Worm (Caenorhabditis elegans) whole organism, dauer: ENCODE measurements around the gene bbs-5.
"Not testable (repeated sequence)": the region's sequence is repeated elsewhere in the genome, so short reads cannot be mapped to it uniquely, and the experiment has no call there.

ENCODE experiments used
- unc-62 ChIP-seq: sonication (generic microtip); optimal IDR thresholded peaks from 2 replicates; lab custom pipeline; 2017; ENCODE audit warnings: missing biosample characterization, missing genetic modification reagents, missing genetic modification characterization

Gene bbs-5

DNA sequence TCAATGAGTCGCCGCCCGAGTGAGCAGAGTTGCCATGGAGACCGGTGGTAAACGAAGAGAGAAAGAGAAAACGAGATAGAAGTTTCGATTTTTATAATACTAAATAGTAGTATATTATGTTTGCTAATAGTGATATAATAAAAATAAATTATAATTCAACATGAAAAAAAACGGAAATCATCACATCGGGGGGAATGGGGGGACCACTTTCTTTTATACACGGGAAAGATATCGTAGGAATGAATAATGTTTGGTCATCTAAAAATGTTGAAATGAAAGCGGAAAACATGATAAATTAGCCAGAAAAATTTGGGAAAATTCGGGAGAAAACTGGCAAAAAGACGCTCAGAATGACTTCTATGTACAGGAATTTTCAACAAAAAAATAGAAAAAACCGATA is at the start of gene bbs-5:
TSS of gene bbs-5 (minus strand) at position 101 of the 400 bp plus-strand sequence.
- TF ChIP-seq unc-62 = no peak

DNA sequence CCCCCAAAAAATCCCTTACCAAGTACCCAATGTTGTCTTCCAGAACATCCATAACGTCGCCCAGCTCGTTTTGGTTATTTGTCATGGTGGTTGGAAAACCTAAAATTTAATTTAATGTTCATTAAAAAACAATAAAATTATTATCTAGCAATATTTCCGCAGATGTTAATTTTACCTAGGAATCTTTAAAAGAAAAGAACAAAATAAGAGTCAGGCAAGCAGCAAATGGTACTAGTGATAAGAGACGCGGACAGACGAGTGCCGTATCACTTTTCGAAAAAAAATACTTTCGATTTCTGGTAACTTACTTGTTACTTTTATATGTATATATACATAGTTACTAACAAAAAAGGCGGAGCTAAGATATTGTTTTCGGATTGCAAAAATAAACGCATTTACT is 49.4 kb upstream of the bbs-5 start, which contains the start of gene T07A5.7:
TSS of gene T07A5.7 (minus strand) at position 101 of the 400 bp plus-strand sequence.
- TF ChIP-seq unc-62 = no peak

DNA sequence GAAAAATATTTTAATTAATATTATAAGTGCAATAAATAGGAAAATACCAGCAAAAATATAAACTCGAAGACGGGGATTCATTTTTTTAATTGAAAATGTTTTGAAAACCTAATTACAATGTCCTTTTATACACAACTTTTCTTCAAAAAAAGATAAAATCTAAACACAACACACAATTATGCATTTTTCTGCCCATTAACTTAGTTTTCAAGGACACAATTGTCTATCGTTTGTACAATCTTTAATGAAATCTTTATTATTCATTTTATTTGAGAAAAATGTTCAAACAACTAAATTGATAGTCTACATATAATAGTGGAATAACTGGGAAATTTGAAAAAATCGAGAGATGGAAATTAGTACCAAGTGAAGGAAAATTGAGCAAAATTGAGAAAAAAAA is 44.5 kb upstream of the bbs-5 start, which contains the start of gene T07A5.1:
TSS of gene T07A5.1 (minus strand) at position 149 of the 400 bp plus-strand sequence.
- no peak for TF ChIP-seq unc-62

DNA sequence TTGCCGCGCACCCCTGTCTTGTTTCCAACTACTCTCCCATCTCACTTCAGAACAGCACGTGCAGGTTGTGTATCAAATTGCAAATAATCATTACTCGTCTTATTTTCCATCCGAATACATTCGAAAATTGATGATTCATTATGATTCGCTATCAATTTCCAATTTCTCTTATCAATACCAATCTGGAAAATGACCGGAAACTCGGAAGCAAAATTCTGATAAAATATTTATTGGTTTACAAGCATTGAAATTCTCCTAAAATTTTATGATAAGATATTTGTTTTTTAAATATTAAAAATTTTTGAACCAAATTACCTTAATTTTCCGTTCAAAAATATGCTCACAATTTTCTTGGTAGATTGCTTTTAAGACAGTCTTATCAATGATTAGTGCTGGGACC is 43.7 kb upstream of the bbs-5 start:
- TF ChIP-seq unc-62 = no peak

DNA sequence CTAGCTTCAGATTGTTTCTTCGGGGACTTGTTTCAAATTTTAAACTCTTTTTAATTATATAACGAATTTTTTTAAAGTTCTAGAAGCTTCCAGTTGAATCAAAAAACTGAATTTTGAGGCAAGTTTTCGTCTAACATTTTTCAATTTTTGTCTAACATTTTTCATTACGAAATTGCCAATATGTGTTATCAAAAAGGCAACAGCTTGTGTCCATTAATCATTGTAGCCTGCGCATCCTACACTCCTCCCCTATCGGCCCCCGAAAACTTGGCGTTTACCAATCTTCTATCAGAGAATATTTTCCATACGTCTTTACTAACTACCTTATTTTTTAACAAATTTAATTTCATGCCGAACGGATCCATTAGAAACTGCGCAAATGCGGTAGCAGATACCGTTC is 38.5 kb upstream of the bbs-5 start, which contains the start of gene vglu-3:
TSS of gene vglu-3 (plus strand) at position 301 of the 400 bp plus-strand sequence.
- TF ChIP-seq unc-62 = no peak

DNA sequence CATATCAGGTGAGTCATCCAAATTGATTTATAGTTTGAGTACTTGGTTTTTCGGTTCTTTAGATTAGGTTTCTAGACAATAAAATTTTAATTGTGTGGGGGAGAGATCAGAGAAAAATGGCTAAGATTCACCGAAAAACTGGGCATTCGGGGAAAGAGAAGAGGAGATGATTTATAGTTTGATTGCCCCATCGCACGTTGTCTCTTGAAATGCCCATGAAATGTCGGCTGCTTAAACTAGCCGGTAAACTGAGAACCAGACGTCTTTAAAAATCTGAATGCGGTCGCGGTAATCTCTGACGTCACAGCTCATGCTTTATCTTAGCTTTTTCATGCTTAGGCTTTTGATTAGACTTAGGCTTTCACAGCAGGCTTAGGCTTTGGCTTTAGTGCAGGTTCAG is 35.3 kb upstream of the bbs-5 start:
- no peak for TF ChIP-seq unc-62

DNA sequence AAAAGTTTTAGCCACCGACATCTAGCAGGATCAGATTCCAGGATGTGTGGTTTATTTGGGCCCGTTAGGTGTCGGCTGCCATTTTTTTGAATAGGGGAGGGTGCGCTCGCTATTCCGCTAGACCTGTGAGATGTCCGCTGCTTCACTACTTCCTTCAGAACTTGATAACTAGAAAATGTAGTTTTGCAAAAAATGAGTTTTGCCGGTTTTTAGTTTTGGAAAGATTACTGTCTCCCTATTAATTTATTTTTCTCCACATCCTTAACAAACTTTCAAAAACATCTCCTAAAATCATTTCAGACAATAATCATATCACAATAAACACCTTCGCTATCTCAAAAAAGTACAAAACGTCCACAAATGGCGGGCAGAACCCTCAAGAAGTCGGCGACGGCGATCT is 33.3 kb upstream of the bbs-5 start, which contains the start of gene vglu-2:
TSS of gene vglu-2 (plus strand) at position 301 of the 400 bp plus-strand sequence.
- no peak for TF ChIP-seq unc-62

DNA sequence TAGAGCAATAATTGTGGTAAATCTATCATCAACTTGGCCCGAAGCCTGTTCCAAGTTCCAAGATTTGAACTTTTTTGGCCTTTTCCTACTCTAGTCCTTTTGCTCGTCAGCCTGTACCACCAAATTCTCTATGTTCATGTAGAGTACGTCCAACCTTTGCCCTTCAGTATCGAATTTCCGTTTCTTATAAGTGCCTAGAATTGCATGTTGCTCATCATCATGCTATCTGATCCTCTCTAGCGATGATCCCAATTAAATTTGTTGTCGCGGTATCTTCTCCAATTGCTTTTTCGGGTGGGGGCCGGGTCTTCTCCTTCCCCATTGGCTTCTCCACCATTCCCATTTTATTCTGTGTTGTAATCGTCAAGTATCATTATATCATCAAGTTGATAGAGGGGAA is 32.4 kb upstream of the bbs-5 start:
- TF ChIP-seq unc-62 = no peak

DNA sequence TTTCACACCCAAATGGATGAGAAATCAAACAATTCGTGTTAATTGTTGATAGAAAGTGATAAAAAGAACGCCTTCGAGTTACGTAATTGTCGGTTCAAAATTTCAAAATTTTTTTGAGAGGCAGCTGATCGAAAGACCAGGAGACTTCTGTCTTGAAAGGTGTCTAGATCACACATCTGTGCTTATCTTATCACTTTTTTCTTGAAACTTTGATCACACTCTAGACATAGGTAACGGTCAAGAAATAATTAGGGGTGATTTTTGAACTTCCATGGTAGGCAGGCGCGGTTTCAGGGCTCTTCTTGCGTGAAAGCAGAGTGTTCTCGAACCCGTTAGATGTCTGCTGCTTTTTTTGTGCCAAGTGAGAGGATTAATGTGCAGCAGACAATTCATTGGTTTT is 31.8 kb upstream of the bbs-5 start:
- TF ChIP-seq unc-62 = no peak

DNA sequence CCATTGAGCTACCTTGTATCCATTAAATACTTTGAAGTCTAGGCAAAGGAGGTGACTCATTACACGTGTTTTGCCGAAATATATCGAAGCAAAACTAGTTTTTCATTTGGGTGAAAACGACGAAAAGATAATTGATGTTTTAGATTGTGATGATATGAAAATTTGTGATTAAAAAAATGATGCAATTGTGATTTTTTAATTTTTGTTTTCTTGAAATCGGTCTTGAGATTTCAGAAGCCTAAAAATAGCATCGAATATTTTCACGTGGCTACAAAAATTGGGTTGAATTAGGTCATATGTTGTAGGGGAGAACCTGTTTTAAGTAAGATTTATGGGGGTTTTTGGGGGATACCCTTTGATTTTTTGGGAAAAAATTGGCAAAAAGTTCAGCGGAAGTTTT is 29.0 kb upstream of the bbs-5 start:
- TF ChIP-seq unc-62 = no peak

DNA sequence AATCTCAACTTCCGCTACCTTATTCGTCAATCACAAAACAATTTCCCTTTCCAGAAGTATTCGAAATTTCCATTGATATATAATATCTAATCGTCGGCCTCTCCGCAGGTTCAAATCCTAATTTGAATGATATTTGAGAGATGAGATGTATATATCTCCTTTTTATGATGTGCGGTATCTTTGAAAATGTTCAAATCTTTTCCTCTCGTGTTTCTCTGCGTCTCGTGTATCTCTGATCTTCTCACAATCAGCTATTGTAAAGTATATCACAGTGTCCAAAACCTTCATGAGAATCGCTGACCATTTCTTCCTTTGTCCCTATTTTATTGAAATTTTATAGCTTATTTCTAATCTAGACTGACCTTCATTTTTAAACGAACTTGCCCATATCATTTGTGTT is 28.2 kb upstream of the bbs-5 start:
- TF ChIP-seq unc-62 = no peak

DNA sequence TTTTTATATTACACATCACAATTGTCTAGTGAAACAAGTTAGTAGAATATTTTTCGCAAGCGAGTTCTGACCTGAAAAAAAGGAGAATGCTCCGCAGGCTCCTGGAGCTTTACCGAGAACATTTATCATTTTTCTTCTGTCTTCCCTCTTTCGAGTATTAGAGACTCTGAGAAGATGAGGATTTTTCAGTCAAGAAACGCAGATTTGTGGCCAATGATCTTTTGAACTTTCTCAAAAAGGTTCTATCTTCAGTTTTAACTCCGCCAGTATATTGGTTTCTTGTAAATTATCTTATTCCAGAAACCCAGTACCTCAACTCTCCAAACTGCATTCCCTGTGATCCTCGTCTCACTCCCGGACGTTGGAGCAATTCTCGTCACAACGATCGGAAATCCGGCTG is 24.0 kb upstream of the bbs-5 start, which contains the start of gene K10G9.2:
TSS of gene K10G9.2 (plus strand) at position 301 of the 400 bp plus-strand sequence.
- no peak for TF ChIP-seq unc-62

DNA sequence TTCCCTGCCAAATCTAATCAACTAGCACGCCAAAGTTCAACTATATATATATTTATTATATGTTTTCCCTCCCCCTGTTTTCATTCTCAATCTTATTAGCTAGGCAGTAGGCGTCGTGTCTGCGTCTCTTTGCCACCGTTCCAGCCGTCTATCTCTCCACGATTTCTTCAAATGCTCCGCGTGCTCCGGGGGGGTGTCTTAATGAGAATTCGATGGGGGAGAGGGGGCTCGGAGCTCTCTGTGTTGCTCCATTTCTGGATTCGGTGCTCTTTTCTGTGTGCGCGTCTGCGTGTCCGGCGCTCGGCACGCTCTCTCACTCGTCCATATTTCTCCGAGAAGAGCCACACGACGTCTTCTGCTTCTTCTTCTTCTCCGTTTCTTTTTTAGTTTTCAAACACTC is 22.6 kb upstream of the bbs-5 start:
- TF ChIP-seq unc-62 = no peak

DNA sequence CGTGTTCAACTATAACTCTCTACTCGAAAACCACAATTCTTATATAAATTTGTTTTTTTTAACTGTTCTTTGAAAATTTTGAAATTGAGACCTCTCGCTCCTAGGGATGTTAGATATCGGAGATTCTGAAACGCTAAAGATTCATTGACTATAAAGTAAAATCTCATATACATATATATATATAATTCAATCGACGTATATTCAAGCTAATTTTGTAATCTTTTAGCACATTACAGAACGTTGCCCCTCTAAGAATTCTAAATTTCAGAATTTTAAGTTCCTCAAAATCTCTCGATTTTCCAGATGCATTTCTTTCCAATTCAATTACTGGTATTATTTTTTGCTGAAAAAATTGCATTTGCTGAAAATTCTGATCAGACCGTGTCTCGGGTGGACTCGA is 17.2 kb upstream of the bbs-5 start, which contains the start of gene pad-2:
TSS of gene pad-2 (plus strand) at position 301 of the 400 bp plus-strand sequence.
- TF ChIP-seq unc-62 = no peak

DNA sequence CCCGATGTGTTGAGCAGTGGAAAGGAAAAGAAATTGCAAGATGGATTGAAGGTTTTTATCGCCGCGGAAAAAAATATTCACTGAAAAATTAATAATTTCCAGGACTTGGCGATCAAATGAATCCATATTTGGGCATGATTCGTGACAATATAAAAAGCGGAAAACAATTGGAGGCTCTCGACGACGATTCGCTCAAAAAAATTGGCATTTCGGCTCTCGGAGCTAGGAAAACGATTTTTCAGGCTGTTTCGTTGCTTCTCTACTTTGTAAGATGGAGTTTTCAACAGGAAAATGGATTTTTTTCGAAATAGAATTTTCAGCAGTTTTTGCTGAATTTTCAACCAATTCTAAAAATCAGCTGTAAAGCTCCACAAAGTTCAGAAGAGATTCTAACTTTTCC is 10.2 kb upstream of the bbs-5 start:
- no peak for TF ChIP-seq unc-62

DNA sequence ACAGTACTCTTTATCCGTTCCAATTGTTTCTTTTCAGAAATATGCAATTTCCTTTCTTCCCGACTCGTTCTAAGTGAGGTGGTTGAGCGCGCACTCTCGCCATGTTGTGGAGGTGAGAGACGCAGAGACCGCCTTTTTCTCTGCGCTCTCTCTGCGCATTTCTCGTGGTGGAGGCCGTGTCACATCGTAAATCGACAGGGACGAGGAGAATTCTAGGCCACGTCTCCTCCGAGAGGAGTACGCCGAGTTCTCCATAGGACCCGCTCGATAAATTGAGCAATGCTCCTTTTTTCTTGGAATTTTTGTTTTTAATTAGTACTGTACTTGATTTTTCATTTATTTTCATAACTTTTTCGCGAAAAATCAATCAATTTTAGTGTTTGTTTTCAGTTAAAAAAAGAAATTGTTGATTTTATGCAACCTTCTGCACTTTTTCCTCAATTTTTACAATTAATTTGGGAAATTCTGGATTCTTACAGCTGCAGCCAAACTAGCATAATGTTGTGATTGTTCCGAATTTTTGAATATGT is 9.3 kb upstream of the bbs-5 start, which contains the start of gene cnk-1:
TSS of gene cnk-1 (plus strand) at position 480 of the 530 bp plus-strand sequence.
- TF ChIP-seq unc-62 = no peak

DNA sequence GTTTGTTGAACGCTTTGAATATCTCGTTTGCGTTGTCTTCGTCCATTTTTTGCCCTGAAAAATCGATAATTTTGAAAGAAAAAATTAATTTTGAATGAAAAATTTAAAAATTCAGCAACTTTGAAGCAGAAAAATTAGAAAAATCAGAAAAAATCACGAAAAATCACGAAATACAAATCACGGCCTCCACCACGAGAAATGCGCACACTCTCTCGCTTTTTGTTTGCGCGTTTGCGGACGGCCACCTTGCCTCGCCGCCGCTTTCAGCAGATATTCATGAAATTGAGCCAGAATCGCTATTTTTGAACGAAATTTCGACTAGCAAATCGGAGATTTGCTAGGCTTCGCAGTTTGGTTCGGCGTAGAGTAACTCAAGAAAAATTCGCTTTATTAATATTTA is 5.2 kb upstream of the bbs-5 start, which contains the start of gene inpp-4B:
TSS of gene inpp-4B (minus strand) at position 54 of the 400 bp plus-strand sequence.
- TF ChIP-seq unc-62 = not testable (repeated sequence)

DNA sequence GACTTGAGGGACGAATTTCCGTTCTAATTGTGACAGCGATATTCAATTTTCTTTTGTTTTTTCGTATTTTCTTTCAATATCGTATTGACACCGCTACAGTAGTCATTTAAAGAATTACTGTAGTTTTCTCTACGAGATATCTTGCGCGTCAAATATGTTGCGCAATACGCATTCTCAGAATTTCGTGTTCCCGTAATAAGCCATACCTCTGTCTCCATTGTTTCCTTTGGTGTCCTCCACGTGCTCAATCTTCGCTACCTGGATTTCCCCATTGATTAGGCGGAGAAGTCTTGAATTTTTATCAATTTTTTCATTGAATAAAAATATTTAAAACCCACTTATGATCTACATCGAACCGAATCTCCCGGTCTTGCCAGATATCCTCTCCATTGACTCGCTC is 326 bp downstream of the bbs-5 start:
- TF ChIP-seq unc-62 = no peak

DNA sequence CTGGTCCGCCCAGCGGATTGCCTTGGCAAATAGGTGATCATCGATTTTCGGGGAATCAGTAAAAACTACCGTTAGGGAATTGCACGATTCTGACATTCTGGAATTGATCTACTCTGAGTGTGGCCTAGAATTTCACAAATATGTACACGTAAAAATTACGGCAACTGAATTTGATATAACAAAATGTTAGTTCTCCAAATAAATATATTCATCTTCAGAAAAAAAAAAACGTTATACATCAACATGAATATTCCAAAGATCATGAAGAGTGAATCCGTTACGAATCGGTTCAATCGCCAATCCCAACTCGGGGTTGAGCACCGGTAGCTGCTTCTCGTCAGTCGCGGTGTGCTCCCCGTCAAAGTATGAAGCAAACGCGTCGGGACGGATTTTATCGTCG is 2.9 kb downstream of the bbs-5 start, which contains the start of gene rip-1:
TSS of gene rip-1 (minus strand) at position 101 of the 400 bp plus-strand sequence.
- TF ChIP-seq unc-62 = no peak
